Fruit fly (Drosophila melanogaster) whole organism, embryonic: ENCODE measurements around the gene Muc68E.
A peak's percentile ranks its signal among the peaks of the same experiment; 100 is the strongest.

Experiments used
- ATbp ChIP-seq: fragments of 200-800 bp; sonication (Bioruptor generic); optimal IDR thresholded peaks from 2 replicates; lab custom pipeline; 2017; ENCODE audit warnings: missing biosample characterization, mild to moderate bottlenecking, missing genetic modification characterization, missing genetic modification reagents
- Aef1 ChIP-seq: fragments of 200-800 bp; sonication (Bioruptor generic); IDR thresholded peaks from 3 replicates; pipeline ENCODE4 v1.3.6; 2022; ENCODE audit warnings: missing biosample characterization, missing genetic modification characterization
- CG10366 ChIP-seq: fragments of 200-800 bp; sonication (Bioruptor generic); IDR thresholded peaks from 2 replicates; pipeline ENCODE4 v1.3.6; 2022; ENCODE audit warnings: missing biosample characterization, missing genetic modification characterization
- CG10654 ChIP-seq: fragments of 200-800 bp; sonication (Bioruptor generic); optimal IDR thresholded peaks from 2 replicates; lab custom pipeline; 2016; ENCODE audit warnings: missing biosample characterization, missing genetic modification characterization
- CG15269 ChIP-seq: fragments of 200-800 bp; sonication (Bioruptor generic); optimal IDR thresholded peaks from 2 replicates; lab custom pipeline; 2018; ENCODE audit warnings: missing biosample characterization, mild to moderate bottlenecking, missing genetic modification characterization, moderate library complexity
- CG1792 ChIP-seq: fragments of 200-800 bp; sonication (Bioruptor generic); optimal IDR thresholded peaks from 2 replicates; lab custom pipeline; 2016; ENCODE audit warnings: missing biosample characterization, missing genetic modification characterization
- CG2199 ChIP-seq: fragments of 200-800 bp; sonication (Bioruptor generic); IDR thresholded peaks from 3 replicates; pipeline ENCODE4 v1.3.6; 2022; ENCODE audit warnings: missing biosample characterization, missing genetic modification characterization
- CG32767 ChIP-seq: fragments of 200-800 bp; sonication (Bioruptor generic); IDR thresholded peaks from 2 replicates; pipeline ENCODE4 v1.3.6; 2022; ENCODE audit warnings: missing biosample characterization, missing genetic modification characterization
- CG33213 ChIP-seq: fragments of 200-800 bp; sonication (Bioruptor generic); optimal IDR thresholded peaks from 3 replicates; lab custom pipeline; 2016; ENCODE audit warnings: missing biosample characterization, missing genetic modification characterization
- CG33557 ChIP-seq: fragments of 200-800 bp; sonication (Bioruptor generic); optimal IDR thresholded peaks from 2 replicates; lab custom pipeline; 2019; ENCODE audit warnings: missing biosample characterization, mild to moderate bottlenecking, missing genetic modification characterization, moderate library complexity
- CG3407 ChIP-seq: fragments of 200-800 bp; sonication (Bioruptor generic); optimal IDR thresholded peaks from 2 replicates; lab custom pipeline; 2018; ENCODE audit warnings: missing biosample characterization, mild to moderate bottlenecking, missing genetic modification characterization
- CG5953 ChIP-seq: fragments of 200-800 bp; sonication (Bioruptor generic); IDR thresholded peaks from 2 replicates; pipeline ENCODE4 v1.3.6; 2022; ENCODE audit warnings: missing biosample characterization, missing genetic modification characterization
- CG6765 ChIP-seq: fragments of 200-800 bp; sonication (Bioruptor generic); optimal IDR thresholded peaks from 3 replicates; lab custom pipeline; 2017; ENCODE audit warnings: missing biosample characterization, mild to moderate bottlenecking, missing genetic modification characterization
- CG8765 ChIP-seq: fragments of 200-800 bp; sonication (Bioruptor generic); IDR thresholded peaks from 2 replicates; pipeline ENCODE4 v1.3.6; 2022; ENCODE audit warnings: missing biosample characterization, missing genetic modification characterization
- CkIIα-i1 ChIP-seq: fragments of 200-800 bp; sonication (Bioruptor generic); IDR thresholded peaks from 2 replicates; pipeline ENCODE4 v1.3.6; 2022; ENCODE audit warnings: missing biosample characterization, missing genetic modification characterization
- CoRest ChIP-seq: fragments of 200-800 bp; sonication (Bioruptor generic); optimal IDR thresholded peaks from 3 replicates; lab custom pipeline; 2018; ENCODE audit warnings: missing biosample characterization, mild to moderate bottlenecking, missing genetic modification characterization, moderate library complexity
- Dip3 ChIP-seq: fragments of 200-800 bp; sonication (Bioruptor generic); optimal IDR thresholded peaks from 3 replicates; lab custom pipeline; 2016; ENCODE audit warnings: missing biosample characterization, missing genetic modification characterization
- Dref ChIP-seq: fragments of 200-800 bp; sonication (Bioruptor generic); IDR thresholded peaks from 2 replicates; pipeline ENCODE4 v1.3.6; 2022; ENCODE audit warnings: missing biosample characterization, missing genetic modification characterization
- Eip74EF ChIP-seq, 2 experiments: fragments of 200-800 bp in 1 of 2; fragments of >200 bp in 1 of 2; sonication (Bioruptor generic) in 1 of 2; optimal IDR thresholded peaks; 2 replicates each; lab custom pipeline; 2017 to 2019; ENCODE audit warnings: missing biosample characterization in 2 of 2, missing genetic modification characterization in 2 of 2, mild to moderate bottlenecking in 1 of 2, moderate library complexity in 1 of 2
- Fer1 ChIP-seq: fragments of 200-800 bp; sonication (Bioruptor generic); optimal IDR thresholded peaks from 2 replicates; lab custom pipeline; 2017; ENCODE audit warnings: missing biosample characterization, mild to moderate bottlenecking, missing genetic modification characterization
- Fer3 ChIP-seq: fragments of 200-800 bp; sonication (Bioruptor generic); optimal IDR thresholded peaks from 2 replicates; lab custom pipeline; 2018; ENCODE audit warnings: missing biosample characterization, mild to moderate bottlenecking, missing genetic modification characterization, moderate library complexity
- Hand ChIP-seq: fragments of 200-800 bp; sonication (Bioruptor generic); optimal IDR thresholded peaks from 2 replicates; lab custom pipeline; 2017; ENCODE audit warnings: mild to moderate bottlenecking, missing biosample characterization, missing genetic modification reagents, missing genetic modification characterization
- Myb ChIP-seq: fragments of 200-800 bp; sonication (Bioruptor generic); optimal IDR thresholded peaks from 2 replicates; lab custom pipeline; 2016; ENCODE audit warnings: missing biosample characterization, missing genetic modification characterization
- Neu2 ChIP-seq: fragments of 200-800 bp; sonication (Bioruptor generic); optimal IDR thresholded peaks from 3 replicates; lab custom pipeline; 2016; ENCODE audit warnings: missing biosample characterization, missing genetic modification characterization, borderline replicate concordance
- NfI ChIP-seq: fragments of 200-800 bp; sonication (Bioruptor generic); optimal IDR thresholded peaks from 3 replicates; lab custom pipeline; 2018; ENCODE audit warnings: missing biosample characterization, mild to moderate bottlenecking, missing genetic modification characterization, moderate library complexity
- ara ChIP-seq: fragments of 200-800 bp; sonication (Bioruptor generic); IDR thresholded peaks from 2 replicates; pipeline ENCODE4 v1.3.6; 2022; ENCODE audit warnings: missing biosample characterization, missing genetic modification characterization
- cato ChIP-seq: fragments of 200-800 bp; sonication (Bioruptor generic); optimal IDR thresholded peaks from 2 replicates; lab custom pipeline; 2016; ENCODE audit warnings: missing biosample characterization, missing genetic modification characterization, borderline replicate concordance
- chinmo ChIP-seq: fragments of 200-800 bp; sonication (Bioruptor generic); IDR thresholded peaks from 4 replicates; pipeline ENCODE4 v1.3.6; 2022; ENCODE audit warnings: missing biosample characterization, missing genetic modification characterization; ENCODE audit not compliant: partially characterized antibody
- ci ChIP-seq: fragments of 200-800 bp; sonication (Bioruptor generic); IDR thresholded peaks from 3 replicates; pipeline ENCODE4 v1.3.6; 2022; ENCODE audit warnings: missing biosample characterization, missing genetic modification characterization
- da ChIP-seq: fragments of 200-800 bp; sonication (Bioruptor generic); optimal IDR thresholded peaks from 2 replicates; lab custom pipeline; 2016; ENCODE audit warnings: missing biosample characterization, missing genetic modification characterization
- danr ChIP-seq: fragments of 200-800 bp; sonication (Bioruptor generic); IDR thresholded peaks from 2 replicates; pipeline ENCODE4 v1.3.6; 2022; ENCODE audit warnings: missing biosample characterization, missing genetic modification characterization
- dimm ChIP-seq: fragments of 200-800 bp; sonication (Bioruptor generic); IDR thresholded peaks from 2 replicates; pipeline ENCODE4 v1.3.6; 2022; ENCODE audit warnings: missing biosample characterization, missing genetic modification characterization
- eyg ChIP-seq: fragments of 200-800 bp; sonication (Bioruptor generic); optimal IDR thresholded peaks from 3 replicates; lab custom pipeline; 2016; ENCODE audit warnings: missing biosample characterization, missing genetic modification characterization
- fd3F ChIP-seq: fragments of 200-800 bp; sonication (Bioruptor generic); optimal IDR thresholded peaks from 2 replicates; lab custom pipeline; 2018; ENCODE audit warnings: missing biosample characterization, mild to moderate bottlenecking, missing genetic modification characterization, moderate library complexity
- grau ChIP-seq: fragments of 200-800 bp; optimal IDR thresholded peaks from 3 replicates; lab custom pipeline; 2019; ENCODE audit warnings: missing biosample characterization, mild to moderate bottlenecking, missing genetic modification characterization, moderate library complexity
- insv ChIP-seq, 2 experiments: fragments of 200-800 bp; sonication (Bioruptor generic); optimal IDR thresholded peaks; 3 replicates each; lab custom pipeline; 2016 to 2018; ENCODE audit warnings: missing biosample characterization in 2 of 2, missing genetic modification characterization in 2 of 2
- knrl ChIP-seq: fragments of 200-800 bp; sonication (Bioruptor generic); IDR thresholded peaks from 3 replicates; pipeline ENCODE4 v1.3.6; 2022; ENCODE audit warnings: missing biosample characterization, missing genetic modification characterization; ENCODE audit not compliant: partially characterized antibody
- mam ChIP-seq: fragments of 200-800 bp; sonication (Bioruptor generic); optimal IDR thresholded peaks from 3 replicates; lab custom pipeline; 2016; ENCODE audit warnings: missing biosample characterization, missing genetic modification characterization
- mirr ChIP-seq: fragments of 200-800 bp; sonication (Bioruptor generic); optimal IDR thresholded peaks from 3 replicates; lab custom pipeline; 2018; ENCODE audit warnings: missing biosample characterization, mild to moderate bottlenecking, missing genetic modification characterization
- pan ChIP-seq, 4 experiments: fragments of >200 bp in 3 of 4; fragments of 200-800 bp in 1 of 4; sonication (Bioruptor generic) in 1 of 4; optimal IDR thresholded peaks in 3 of 4; IDR thresholded peaks in 1 of 4; 2 replicates each; pipeline versions ENCODE4 v1.3.6 to Lab custom; 2017 to 2022; ENCODE audit warnings: missing biosample characterization in 2 of 4, missing genetic modification characterization in 2 of 4, mixed read lengths in 1 of 4
- sisA ChIP-seq: fragments of 200-800 bp; sonication (Bioruptor generic); IDR thresholded peaks from 2 replicates; pipeline ENCODE4 v1.3.6; 2022; ENCODE audit warnings: missing biosample characterization, missing genetic modification characterization
- sna ChIP-seq: fragments of 200-800 bp; sonication (Bioruptor generic); IDR thresholded peaks from 2 replicates; pipeline ENCODE4 v1.3.6; 2022; ENCODE audit warnings: missing biosample characterization, missing genetic modification characterization; ENCODE audit not compliant: partially characterized antibody
- tio ChIP-seq: fragments of 200-800 bp; sonication (Bioruptor generic); optimal IDR thresholded peaks from 2 replicates; lab custom pipeline; 2017; ENCODE audit warnings: missing biosample characterization, missing genetic modification characterization, inconsistent platforms
- tll ChIP-seq, 2 experiments: fragments of 200-800 bp in 1 of 2; fragments of >200 bp in 1 of 2; sonication (Bioruptor generic) in 1 of 2; optimal IDR thresholded peaks; 2 replicates each; lab custom pipeline; 2017 to 2019; ENCODE audit warnings: missing biosample characterization in 2 of 2, missing genetic modification characterization in 2 of 2, mild to moderate bottlenecking in 1 of 2, moderate library complexity in 1 of 2
- unpg ChIP-seq: fragments of 200-800 bp; sonication (Bioruptor generic); optimal IDR thresholded peaks from 3 replicates; lab custom pipeline; 2018; ENCODE audit warnings: missing biosample characterization, mild to moderate bottlenecking, missing genetic modification characterization, moderate library complexity
- zfh1 ChIP-seq: fragments of 200-800 bp; sonication (Bioruptor generic); IDR thresholded peaks from 3 replicates; pipeline ENCODE4 v1.3.6; 2022; ENCODE audit warnings: missing biosample characterization, missing genetic modification characterization

Gene Muc68E

dm6 chr3L:12002321-12003248 lies 29.8 kb upstream of the Muc68E start, which contains the start of the genes Pop2 and CG6928 (continued):
- TF ChIP-seq ATbp (GFP tag; lab: Kevin White, UChicago) (no peak), grau (tag; lab: Kevin White, UChicago) (peak; percentile 64), Eip74EF (GFP tag; optimal IDR thresholded peaks at IDR 0.05; lab: Kevin White, UChicago) (no peak), Fer3 (tag; lab: Kevin White, UChicago) (peak; percentile 22), da (peak; percentile 42), tll (GFP tag; optimal IDR thresholded peaks at IDR 0.05; lab: Kevin White, UChicago) (peak in 1 of 2 experiments; percentile 66), mam (GFP tag; lab: Kevin White, UChicago) (peak; percentile 88), danr (0 out of 2 replicates have a peak, but pooled peaks have one; percentile 29), CG8765 (GFP tag; lab: Robert Waterston, UW) (peak; percentile 48; the same call in 1 of the 2 replicates), CG33557 (peak; percentile 29), Aef1 (GFP tag; lab: Robert Waterston, UW) (peak; percentile 62), chinmo (GFP tag; lab: Robert Waterston, UW) (peak; percentile 82), mirr (GFP tag; lab: Kevin White, UChicago) (no peak), Myb (peak; percentile 83), CG3407 (GFP tag; lab: Kevin White, UChicago) (peak; percentile 54), NfI (GFP tag; lab: Kevin White, UChicago) (peak; percentile 61), unpg (peak; percentile 58), CoRest (tag; lab: Kevin White, UChicago) (peak; percentile 81), fd3F (peak; percentile 49), ci (peak; percentile 83), CkIIα-i1 (GFP tag; lab: Robert Waterston, UW) (no peak), Neu2 (GFP tag; lab: Kevin White, UChicago) (peak; percentile 62), eyg (GFP tag; lab: Kevin White, UChicago) (peak; percentile 60), cato (GFP tag; lab: Kevin White, UChicago) (peak; percentile 31), tio (GFP tag; lab: Kevin White, UChicago) (peak; percentile 59), pan (optimal IDR thresholded peaks at IDR 0.05; lab: Kevin White, UChicago) (no peak), pan (GFP tag; optimal IDR thresholded peaks at IDR 0.05 in 1 of 2, IDR thresholded peaks at IDR 0.05 in 1 of 2) (peak in 1 of 2 experiments; percentile 34), knrl (GFP tag; lab: Robert Waterston, UW) (peak; percentile 90), insv (GFP tag; optimal IDR thresholded peaks at IDR 0.05; lab: Kevin White, UChicago) (peak in 1 of 2 experiments; percentile 53), sisA (GFP tag; lab: Robert Waterston, UW) (peak; percentile 74), CG10654 (GFP tag; lab: Kevin White, UChicago) (peak; percentile 74), Fer1 (peak; percentile 33), Dip3 (GFP tag; lab: Kevin White, UChicago) (peak; percentile 83), CG2199 (GFP tag; lab: Robert Waterston, UW) (0 out of 3 replicates have a peak, but pooled peaks have one; percentile 47), zfh1 (GFP tag; lab: Robert Waterston, UW) (peak; percentile 73; the same call in 2 of the 3 replicates), sna (peak; percentile 92), ara (peak; percentile 54; the same call in 1 of the 2 replicates), CG1792 (GFP tag; lab: Kevin White, UChicago) (peak; percentile 66), CG5953 (GFP tag; lab: Robert Waterston, UW) (no peak), CG33213 (GFP tag; lab: Kevin White, UChicago) (peak; percentile 85), dimm (no peak), Dref (GFP tag; lab: Robert Waterston, UW) (peak; percentile 69), CG10366 (peak; percentile 57), Hand (GFP tag; lab: Kevin White, UChicago) (no peak), CG32767 (GFP tag; lab: Robert Waterston, UW) (no peak; the same call in 1 of the 2 replicates), CG15269 (no peak), CG6765 (no peak)
